Worm (Caenorhabditis elegans) whole organism, L1 larva: ENCODE results near the gene F54F2.9.

ENCODE experiments used
- C16A3.4 ChIP-seq: fragments of 150-350 bp; optimal IDR thresholded peaks from 2 replicates; lab custom pipeline; 2014; ENCODE audit warnings: missing biosample characterization, missing genetic modification characterization
- aha-1 ChIP-seq: fragments of 150-350 bp; optimal IDR thresholded peaks from 2 replicates; lab custom pipeline; 2014; ENCODE audit warnings: missing biosample characterization, missing genetic modification characterization
- aly-2 ChIP-seq: fragments of 150-350 bp; optimal IDR thresholded peaks from 2 replicates; lab custom pipeline; 2014; ENCODE audit warnings: missing biosample characterization, missing genetic modification characterization
- blmp-1 ChIP-seq: fragments of 150-350 bp; optimal IDR thresholded peaks from 2 replicates; lab custom pipeline; 2014; ENCODE audit warnings: missing biosample characterization, missing genetic modification characterization
- ceh-8 ChIP-seq: fragments of 200-800 bp; sonication (Bioruptor generic); optimal IDR thresholded peaks from 2 replicates; lab custom pipeline; 2018; ENCODE audit warnings: mild to moderate bottlenecking, missing genetic modification characterization, moderate library complexity, missing compliant biosample characterization
- ceh-82 ChIP-seq, 3 experiments: fragments of 150-350 bp in 1 of 3; sonication (generic microtip) in 2 of 3; optimal IDR thresholded peaks; 2 replicates each; lab custom pipeline; 2014 to 2017; ENCODE audit warnings: missing biosample characterization in 3 of 3, missing genetic modification characterization in 3 of 3
- dsc-1 ChIP-seq: sonication (generic microtip); optimal IDR thresholded peaks from 2 replicates; lab custom pipeline; 2016; ENCODE audit warnings: mild to moderate bottlenecking, missing genetic modification characterization, missing compliant biosample characterization
- efl-1 ChIP-seq, 4 experiments: fragments of 150-350 bp; optimal IDR thresholded peaks in 3 of 4; peaks in 1 of 4; 1 replicate in 1 of 4; 2 replicates in 3 of 4; lab custom pipeline; 2014; ENCODE audit warnings: missing biosample characterization in 2 of 4, missing genetic modification characterization in 2 of 4, missing genetic modification reagents in 2 of 4
- egl-13 ChIP-seq: sonication (generic microtip); optimal IDR thresholded peaks from 2 replicates; lab custom pipeline; 2016; ENCODE audit warnings: missing genotype, missing genetic modification reagents, missing genetic modification characterization, missing compliant biosample characterization
- egl-27 ChIP-seq, 2 experiments: fragments of 150-350 bp in 1 of 2; sonication (generic microtip); optimal IDR thresholded peaks; 3 replicates each; lab custom pipeline; 2017 to 2018; ENCODE audit warnings: missing biosample characterization in 2 of 2, missing genetic modification characterization in 2 of 2, missing genetic modification reagents in 2 of 2
- elt-2 ChIP-seq: sonication (generic microtip); optimal IDR thresholded peaks from 2 replicates; lab custom pipeline; 2016; ENCODE audit warnings: missing genetic modification characterization, mild to moderate bottlenecking, inconsistent platforms, missing compliant biosample characterization, missing genetic modification reagents
- elt-3 ChIP-seq, 6 experiments: fragments of 150-350 bp in 1 of 6; sonication (generic microtip); optimal IDR thresholded peaks; 2 replicates each; lab custom pipeline; 2017 to 2018; ENCODE audit warnings: missing biosample characterization in 6 of 6, missing genetic modification characterization in 6 of 6, inconsistent platforms in 1 of 6
- fkh-10 ChIP-seq: sonication (generic microtip); optimal IDR thresholded peaks from 2 replicates; lab custom pipeline; 2017; ENCODE audit warnings: missing biosample characterization, missing genetic modification reagents, missing genetic modification characterization
- fkh-4 ChIP-seq: sonication (generic microtip); optimal IDR thresholded peaks from 2 replicates; lab custom pipeline; 2016; ENCODE audit warnings: missing compliant biosample characterization, missing genetic modification characterization, borderline replicate concordance
- fkh-8 ChIP-seq: sonication (generic microtip); optimal IDR thresholded peaks from 2 replicates; lab custom pipeline; 2016; ENCODE audit warnings: mild to moderate bottlenecking, missing genetic modification characterization, missing compliant biosample characterization
- fos-1 ChIP-seq: fragments of 150-350 bp; optimal IDR thresholded peaks from 2 replicates; lab custom pipeline; 2014; ENCODE audit warnings: missing biosample characterization, missing genetic modification characterization
- hlh-17 ChIP-seq: fragments of 200-800 bp; sonication (Bioruptor generic); optimal IDR thresholded peaks from 2 replicates; lab custom pipeline; 2018; ENCODE audit warnings: missing genetic modification characterization, mild to moderate bottlenecking, missing compliant biosample characterization, moderate library complexity, borderline replicate concordance
- hlh-4 ChIP-seq: sonication (generic microtip); optimal IDR thresholded peaks from 2 replicates; lab custom pipeline; 2016; ENCODE audit warnings: mild to moderate bottlenecking, missing genetic modification characterization, missing compliant biosample characterization
- irx-1 ChIP-seq: sonication (generic microtip); optimal IDR thresholded peaks from 2 replicates; lab custom pipeline; 2016; ENCODE audit warnings: missing genetic modification characterization, missing compliant biosample characterization
- lin-14 ChIP-seq: fragments of 200-800 bp; sonication (Bioruptor generic); optimal IDR thresholded peaks from 2 replicates; lab custom pipeline; 2018; ENCODE audit warnings: mild to moderate bottlenecking, missing genetic modification characterization, moderate library complexity, missing compliant biosample characterization
- lin-35 ChIP-seq, 2 experiments: fragments of 150-350 bp; optimal IDR thresholded peaks; 2 replicates each; lab custom pipeline; 2014; ENCODE audit warnings: missing biosample characterization in 2 of 2, missing genetic modification characterization in 2 of 2, missing genetic modification reagents in 2 of 2
- lir-3 ChIP-seq: sonication (generic microtip); optimal IDR thresholded peaks from 2 replicates; lab custom pipeline; 2016; ENCODE audit warnings: mild to moderate bottlenecking, missing genetic modification characterization, moderate library complexity, missing compliant biosample characterization; ENCODE audit not compliant: poor library complexity
- lsy-2 ChIP-seq, 2 experiments: fragments of 150-350 bp; optimal IDR thresholded peaks; 2 replicates each; lab custom pipeline; 2014; ENCODE audit warnings: missing biosample characterization in 2 of 2, missing genetic modification characterization in 2 of 2
- mdl-1 ChIP-seq, 2 experiments: fragments of 150-350 bp; optimal IDR thresholded peaks; 2 replicates each; lab custom pipeline; 2014 to 2017; ENCODE audit warnings: missing biosample characterization in 2 of 2, missing genetic modification characterization in 2 of 2, inconsistent platforms in 1 of 2
- mef-2 ChIP-seq: fragments of 150-350 bp; optimal IDR thresholded peaks from 2 replicates; lab custom pipeline; 2014; ENCODE audit warnings: missing biosample characterization, missing genetic modification characterization
- mep-1 ChIP-seq: fragments of 150-350 bp; optimal IDR thresholded peaks from 2 replicates; lab custom pipeline; 2014; ENCODE audit warnings: missing biosample characterization, missing genetic modification characterization
- nhr-12 ChIP-seq: sonication (generic microtip); optimal IDR thresholded peaks from 2 replicates; lab custom pipeline; 2017; ENCODE audit warnings: missing biosample characterization, missing genetic modification characterization
- nhr-20 ChIP-seq: sonication (generic microtip); optimal IDR thresholded peaks from 2 replicates; lab custom pipeline; 2016; ENCODE audit warnings: mild to moderate bottlenecking, missing genetic modification characterization, missing compliant biosample characterization
- nhr-28 ChIP-seq: fragments of 150-350 bp; optimal IDR thresholded peaks from 2 replicates; lab custom pipeline; 2014; ENCODE audit warnings: missing biosample characterization, missing genetic modification characterization
- nhr-71 ChIP-seq: sonication (generic microtip); optimal IDR thresholded peaks from 2 replicates; lab custom pipeline; 2016; ENCODE audit warnings: mild to moderate bottlenecking, missing genetic modification characterization, moderate library complexity, missing compliant biosample characterization
- nhr-76 ChIP-seq: sonication (generic microtip); optimal IDR thresholded peaks from 2 replicates; lab custom pipeline; 2017; ENCODE audit warnings: missing biosample characterization, missing genetic modification characterization
- nhr-84 ChIP-seq: sonication (generic microtip); optimal IDR thresholded peaks from 2 replicates; lab custom pipeline; 2017; ENCODE audit warnings: missing biosample characterization, missing genetic modification characterization
- pag-3 ChIP-seq: sonication (generic microtip); optimal IDR thresholded peaks from 2 replicates; lab custom pipeline; 2017; ENCODE audit warnings: missing genetic modification characterization, mild to moderate bottlenecking, missing compliant biosample characterization, antibody characterized with exemption, borderline replicate concordance; ENCODE audit not compliant: insufficient read depth
- pax-3 ChIP-seq: fragments of 200-800 bp; sonication (Bioruptor generic); optimal IDR thresholded peaks from 2 replicates; lab custom pipeline; 2018; ENCODE audit warnings: mild to moderate bottlenecking, missing genetic modification characterization, moderate library complexity, missing compliant biosample characterization
- pqm-1 ChIP-seq: sonication (generic microtip); optimal IDR thresholded peaks from 3 replicates; lab custom pipeline; 2017; ENCODE audit warnings: missing biosample characterization, missing genetic modification characterization
- skn-1 ChIP-seq: fragments of 150-350 bp; optimal IDR thresholded peaks from 2 replicates; lab custom pipeline; 2014; ENCODE audit warnings: missing biosample characterization, missing genetic modification characterization
- snpc-4 ChIP-seq: fragments of 150-350 bp; optimal IDR thresholded peaks from 2 replicates; lab custom pipeline; 2014; ENCODE audit warnings: missing biosample characterization, missing genetic modification characterization
- snu-23 ChIP-seq: sonication (generic microtip); optimal IDR thresholded peaks from 2 replicates; lab custom pipeline; 2016; ENCODE audit warnings: missing genetic modification characterization, missing compliant biosample characterization
- sptf-1 ChIP-seq: fragments of 150-350 bp; optimal IDR thresholded peaks from 2 replicates; lab custom pipeline; 2014; ENCODE audit warnings: missing biosample characterization, missing genetic modification characterization
- sup-37 ChIP-seq: fragments of 200-800 bp; sonication (Bioruptor generic); optimal IDR thresholded peaks from 2 replicates; lab custom pipeline; 2018; ENCODE audit warnings: mild to moderate bottlenecking, missing genetic modification characterization, missing compliant biosample characterization
- tbx-2 ChIP-seq: sonication (generic microtip); optimal IDR thresholded peaks from 2 replicates; lab custom pipeline; 2016; ENCODE audit warnings: missing genetic modification characterization, missing compliant biosample characterization
- unc-86 ChIP-seq: sonication (generic microtip); optimal IDR thresholded peaks from 2 replicates; lab custom pipeline; 2016; ENCODE audit warnings: missing genetic modification characterization, missing compliant biosample characterization
- unc-98 ChIP-seq: fragments of 200-800 bp; sonication (Bioruptor generic); IDR thresholded peaks from 2 replicates; pipeline ENCODE4 v1.3.6; 2022; ENCODE audit warnings: missing genetic modification characterization, missing compliant biosample characterization
- vab-15 ChIP-seq: sonication (generic microtip); optimal IDR thresholded peaks from 2 replicates; lab custom pipeline; 2017; ENCODE audit warnings: missing genotype, mild to moderate bottlenecking, missing genetic modification characterization, missing compliant biosample characterization
- xbp-1 ChIP-seq: sonication (generic microtip); optimal IDR thresholded peaks from 2 replicates; lab custom pipeline; 2016; ENCODE audit warnings: missing genetic modification characterization, missing compliant biosample characterization
- zip-4 ChIP-seq: fragments of 200-800 bp; sonication (Bioruptor generic); optimal IDR thresholded peaks from 2 replicates; lab custom pipeline; 2018; ENCODE audit warnings: mild to moderate bottlenecking, missing genetic modification characterization, moderate library complexity, missing compliant biosample characterization
- ztf-4 ChIP-seq: fragments of 150-350 bp; optimal IDR thresholded peaks from 2 replicates; lab custom pipeline; 2014; ENCODE audit warnings: missing biosample characterization, missing genetic modification characterization

F54F2.9 gene

ce11 chrIII:8785426-8785825 is 41.6 kb downstream of the F54F2.9 start (continued):
- peak in 1 of 2 experiments; percentile 96 for TF ChIP-seq mdl-1 (tag; optimal IDR thresholded peaks at IDR 0.05; lab: Kevin White, UChicago)
- TF ChIP-seq nhr-76 (tag; lab: Kevin White, UChicago): no peak
- peak; percentile 0 for TF ChIP-seq snpc-4 (tag; lab: Kevin White, UChicago)
- TF ChIP-seq lin-14 (GFP tag; lab: Kevin White, UChicago): peak; percentile 91
- peak; percentile 29 for TF ChIP-seq C16A3.4 (tag; lab: Kevin White, UChicago)
- 0 out of 2 replicates have a peak, but pooled peaks have one; percentile 36 for TF ChIP-seq unc-98 (GFP tag; lab: Robert Waterston, UW)
- peak; percentile 57 for TF ChIP-seq snu-23
- peak; percentile 48 to 62 for TF ChIP-seq lin-35 (GFP tag; optimal IDR thresholded peaks at IDR 0.05; lab: Kevin White, UChicago)

DNA sequence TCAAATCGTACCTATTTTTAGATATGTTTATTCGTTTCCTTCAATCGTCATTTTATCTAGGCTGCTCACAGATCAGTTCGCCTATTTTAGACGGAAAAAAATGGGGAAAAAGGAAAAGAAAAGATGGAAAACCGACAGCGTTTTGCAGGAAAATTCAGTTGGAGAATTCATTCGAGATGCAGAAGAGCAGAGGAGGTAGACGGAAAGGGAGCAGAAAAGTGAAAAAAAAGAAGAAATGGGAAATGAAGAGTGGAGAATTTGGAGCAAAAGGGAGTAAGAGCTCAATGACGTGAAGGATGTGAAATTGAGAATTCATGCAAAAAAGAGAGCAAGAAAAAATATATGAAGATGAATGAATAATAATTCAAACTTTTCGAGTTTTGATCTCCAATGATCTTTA is 42.5 kb downstream of the F54F2.9 start:
- TF ChIP-seq fkh-8 (tag; lab: Kevin White, UChicago) (no peak), aha-1 (tag; lab: Kevin White, UChicago) (no peak), ceh-82 (tag; optimal IDR thresholded peaks at IDR 0.05; lab: Kevin White, UChicago) (peak in 1 of 3 experiments; percentile 8), lin-14 (GFP tag; lab: Kevin White, UChicago) (peak; percentile 70), unc-86 (tag; lab: Kevin White, UChicago) (peak; percentile 31), pax-3 (tag; lab: Kevin White, UChicago) (no peak), fkh-10 (GFP tag; lab: Kevin White, UChicago) (peak; percentile 52), C16A3.4 (tag; lab: Kevin White, UChicago) (no peak), skn-1 (tag; lab: Kevin White, UChicago) (no peak), fkh-4 (no peak), mep-1 (tag; lab: Kevin White, UChicago) (no peak), hlh-17 (GFP tag; lab: Kevin White, UChicago) (no peak), mdl-1 (tag; optimal IDR thresholded peaks at IDR 0.05; lab: Kevin White, UChicago) (no peak), egl-13 (tag; lab: Kevin White, UChicago) (peak; percentile 41), nhr-71 (peak; percentile 42)

- TF ChIP-seq xbp-1 (tag; lab: Kevin White, UChicago): no peak
- TF ChIP-seq elt-2 (tag; lab: Kevin White, UChicago): peak; percentile 29
- TF ChIP-seq efl-1 (optimal IDR thresholded peaks at IDR 0.05; lab: Kevin White, UChicago): no peak
- peak in 1 of 2 experiments; percentile 19 for TF ChIP-seq efl-1 (GFP tag; optimal IDR thresholded peaks at IDR 0.05 in 1 of 2; lab: Kevin White, UChicago)
- no peak for TF ChIP-seq egl-27 (tag; optimal IDR thresholded peaks at IDR 0.05; lab: Kevin White, UChicago)
- TF ChIP-seq aha-1 (tag; lab: Kevin White, UChicago): no peak
- TF ChIP-seq aly-2 (tag; lab: Kevin White, UChicago): no peak
- no peak for TF ChIP-seq nhr-12
- peak in 1 of 6 experiments; percentile 77 for TF ChIP-seq elt-3 (tag; optimal IDR thresholded peaks at IDR 0.05; lab: Kevin White, UChicago)
- no peak for TF ChIP-seq tbx-2 (tag; lab: Kevin White, UChicago)
- TF ChIP-seq zip-4: no peak
- peak in 1 of 2 experiments; percentile 14 for TF ChIP-seq mdl-1 (tag; optimal IDR thresholded peaks at IDR 0.05; lab: Kevin White, UChicago)
- TF ChIP-seq sup-37 (GFP tag; lab: Kevin White, UChicago): no peak
- TF ChIP-seq C16A3.4 (tag; lab: Kevin White, UChicago): no peak
- TF ChIP-seq lsy-2 (tag; optimal IDR thresholded peaks at IDR 0.05; lab: Kevin White, UChicago): no peak
- no peak for TF ChIP-seq hlh-4 (tag; lab: Kevin White, UChicago)
- TF ChIP-seq sptf-1 (tag; lab: Kevin White, UChicago): no peak
- no peak for TF ChIP-seq ceh-8 (GFP tag; lab: Kevin White, UChicago)
- TF ChIP-seq irx-1 (tag; lab: Kevin White, UChicago): no peak
- TF ChIP-seq nhr-20: peak; percentile 68
- no peak for TF ChIP-seq ztf-4 (tag; lab: Kevin White, UChicago)
- TF ChIP-seq snu-23: peak; percentile 30
- no peak for TF ChIP-seq nhr-28 (tag; lab: Kevin White, UChicago)
- no peak for TF ChIP-seq fos-1
- no peak for TF ChIP-seq lir-3 (tag; lab: Kevin White, UChicago)
- TF ChIP-seq nhr-84 (tag; lab: Kevin White, UChicago): no peak
- no peak for TF ChIP-seq pqm-1 (tag; lab: Kevin White, UChicago)
- no peak for TF ChIP-seq mef-2 (tag; lab: Kevin White, UChicago)
- no peak for TF ChIP-seq pag-3 (tag; lab: Kevin White, UChicago)
- no peak for TF ChIP-seq hlh-17 (GFP tag; lab: Kevin White, UChicago)
- TF ChIP-seq egl-13 (tag; lab: Kevin White, UChicago): no peak
- no peak for TF ChIP-seq dsc-1 (tag; lab: Kevin White, UChicago)
- TF ChIP-seq blmp-1: peak; percentile 10
- TF ChIP-seq pax-3 (tag; lab: Kevin White, UChicago): no peak
- TF ChIP-seq vab-15 (tag; lab: Kevin White, UChicago): no peak
Observed at ce11 chrIII:8782744-8783143, 44.3 kb downstream of the F54F2.9 start.
